Fruit fly (Drosophila melanogaster) whole organism, embryonic: ENCODE data around the gene TrpRS.

Source experiments
- Bdp1 ChIP-seq: fragments of 200-800 bp; sonication (Bioruptor generic); optimal IDR thresholded peaks from 3 replicates; lab custom pipeline; 2016; ENCODE audit warnings: missing biosample characterization, missing genetic modification characterization
- Bteb2 ChIP-seq: fragments of 200-800 bp; sonication (Bioruptor generic); optimal IDR thresholded peaks from 2 replicates; lab custom pipeline; 2016; ENCODE audit warnings: missing biosample characterization, missing genetic modification characterization
- CG10543 ChIP-seq: fragments of 200-800 bp; sonication (Bioruptor generic); optimal IDR thresholded peaks from 3 replicates; lab custom pipeline; 2017; ENCODE audit warnings: missing biosample characterization, mild to moderate bottlenecking, missing genetic modification characterization, moderate library complexity
- CG10959 ChIP-seq: fragments of 200-800 bp; sonication (Bioruptor generic); IDR thresholded peaks from 2 replicates; pipeline ENCODE4 v1.3.6; 2022; ENCODE audit warnings: missing biosample characterization, missing genetic modification characterization
- CG10979 ChIP-seq: fragments of 200-800 bp; sonication (Bioruptor generic); optimal IDR thresholded peaks from 2 replicates; lab custom pipeline; 2018; ENCODE audit warnings: missing biosample characterization, mild to moderate bottlenecking, missing genetic modification characterization, moderate library complexity
- CG11723 ChIP-seq: fragments of 200-800 bp; sonication (Bioruptor generic); optimal IDR thresholded peaks from 2 replicates; lab custom pipeline; 2017; ENCODE audit warnings: missing biosample characterization, mild to moderate bottlenecking, missing genetic modification characterization
- CG1233 ChIP-seq: fragments of 200-800 bp; sonication (Bioruptor generic); optimal IDR thresholded peaks from 4 replicates; lab custom pipeline; 2018; ENCODE audit warnings: missing biosample characterization, mild to moderate bottlenecking, missing genetic modification characterization
- CG13775 ChIP-seq: fragments of 200-800 bp; sonication (Bioruptor generic); optimal IDR thresholded peaks from 3 replicates; lab custom pipeline; 2017; ENCODE audit warnings: missing biosample characterization, mild to moderate bottlenecking, missing genetic modification characterization
- CG1647 ChIP-seq: fragments of 200-800 bp; sonication (Bioruptor generic); optimal IDR thresholded peaks from 3 replicates; lab custom pipeline; 2016; ENCODE audit warnings: missing biosample characterization, missing genetic modification characterization
- CG18262 ChIP-seq: fragments of 200-800 bp; optimal IDR thresholded peaks from 3 replicates; lab custom pipeline; 2019; ENCODE audit warnings: missing biosample characterization, mild to moderate bottlenecking, missing genetic modification characterization, moderate library complexity
- CG31441 ChIP-seq: fragments of 200-800 bp; sonication (Bioruptor generic); IDR thresholded peaks from 2 replicates; pipeline ENCODE4 v1.3.6; 2022; ENCODE audit warnings: missing biosample characterization, missing genetic modification characterization
- CG3726 ChIP-seq: fragments of 200-800 bp; sonication (Bioruptor generic); IDR thresholded peaks from 3 replicates; pipeline ENCODE4, ENCODE4 v1.3.6; 2022; ENCODE audit warnings: missing biosample characterization, missing genetic modification characterization
- CG4730 ChIP-seq: fragments of 200-800 bp; sonication (Bioruptor generic); IDR thresholded peaks from 2 replicates; pipeline ENCODE4 v1.3.6; 2022; ENCODE audit warnings: missing biosample characterization, missing genetic modification characterization
- CG6854 ChIP-seq: fragments of 200-800 bp; sonication (Bioruptor generic); optimal IDR thresholded peaks from 3 replicates; lab custom pipeline; 2017; ENCODE audit warnings: missing biosample characterization, mild to moderate bottlenecking, missing genetic modification characterization
- CG7928 ChIP-seq: fragments of 200-800 bp; sonication (Bioruptor generic); optimal IDR thresholded peaks from 2 replicates; lab custom pipeline; 2017; ENCODE audit warnings: missing biosample characterization, mild to moderate bottlenecking, missing genetic modification characterization
- CG7963 ChIP-seq: fragments of 200-800 bp; sonication (Bioruptor generic); IDR thresholded peaks from 3 replicates; pipeline ENCODE4 v1.3.6; 2022; ENCODE audit warnings: missing biosample characterization, missing genetic modification characterization; ENCODE audit not compliant: partially characterized antibody
- CG7987 ChIP-seq: fragments of 200-800 bp; sonication (Bioruptor generic); optimal IDR thresholded peaks from 2 replicates; lab custom pipeline; 2018; ENCODE audit warnings: missing biosample characterization, mild to moderate bottlenecking, missing genetic modification characterization, moderate library complexity
- CG9876 ChIP-seq: fragments of 200-800 bp; sonication (Bioruptor generic); optimal IDR thresholded peaks from 2 replicates; lab custom pipeline; 2016; ENCODE audit warnings: missing biosample characterization, missing genetic modification characterization
- Deaf1 ChIP-seq: fragments of 200-800 bp; optimal IDR thresholded peaks from 3 replicates; lab custom pipeline; 2019; ENCODE audit warnings: missing biosample characterization, mild to moderate bottlenecking, missing genetic modification characterization, moderate library complexity
- Fer3 ChIP-seq: fragments of 200-800 bp; sonication (Bioruptor generic); optimal IDR thresholded peaks from 2 replicates; lab custom pipeline; 2018; ENCODE audit warnings: missing biosample characterization, mild to moderate bottlenecking, missing genetic modification characterization, moderate library complexity
- GATAe ChIP-seq: fragments of 200-800 bp; sonication (Bioruptor generic); conservative IDR thresholded peaks from 2 replicates; pipeline ENCODE4 v1.3.6; 2022; ENCODE audit warnings: missing biosample characterization, missing genetic modification characterization
- Gug ChIP-seq: fragments of 200-800 bp; sonication (Bioruptor generic); IDR thresholded peaks from 4 replicates; pipeline ENCODE4 v1.3.6; 2022; ENCODE audit warnings: missing biosample characterization, missing genetic modification characterization
- HLH3B ChIP-seq: fragments of 200-800 bp; sonication (Bioruptor generic); IDR thresholded peaks from 2 replicates; pipeline ENCODE4 v1.3.6; 2022; ENCODE audit warnings: missing biosample characterization, missing genetic modification characterization
- HmgD ChIP-seq: fragments of 200-800 bp; sonication (Bioruptor generic); optimal IDR thresholded peaks from 3 replicates; lab custom pipeline; 2016; ENCODE audit warnings: missing biosample characterization, missing genetic modification characterization
- Hr39 ChIP-seq: fragments of >200 bp; optimal IDR thresholded peaks from 2 replicates; lab custom pipeline; 2017
- NC2β ChIP-seq: fragments of 200-800 bp; sonication (Bioruptor generic); optimal IDR thresholded peaks from 2 replicates; lab custom pipeline; 2016; ENCODE audit warnings: missing biosample characterization, missing genetic modification characterization
- al ChIP-seq: fragments of 200-800 bp; sonication (Bioruptor generic); IDR thresholded peaks from 2 replicates; pipeline ENCODE4 v1.3.6; 2022; ENCODE audit warnings: missing biosample characterization, missing genetic modification characterization
- aop ChIP-seq: fragments of 200-800 bp; sonication (Bioruptor generic); IDR thresholded peaks from 2 replicates; pipeline ENCODE4 v1.3.6; 2022; ENCODE audit warnings: missing biosample characterization, missing genetic modification characterization
- bab2 ChIP-seq: fragments of 200-800 bp; sonication (Bioruptor generic); optimal IDR thresholded peaks from 2 replicates; lab custom pipeline; 2016; ENCODE audit warnings: missing biosample characterization, missing genetic modification characterization
- bbx ChIP-seq: fragments of 200-800 bp; sonication (Bioruptor generic); IDR thresholded peaks from 2 replicates; pipeline ENCODE4 v1.3.6; 2022; ENCODE audit warnings: missing biosample characterization, missing genetic modification characterization; ENCODE audit not compliant: partially characterized antibody
- chif ChIP-seq, 2 experiments: fragments of 200-800 bp; sonication (Bioruptor generic); optimal IDR thresholded peaks; 3 replicates each; lab custom pipeline; 2016; ENCODE audit warnings: missing biosample characterization in 2 of 2, missing genetic modification characterization in 2 of 2
- chn ChIP-seq: fragments of 200-800 bp; sonication (Bioruptor generic); optimal IDR thresholded peaks from 2 replicates; lab custom pipeline; 2016; ENCODE audit warnings: missing biosample characterization, missing genetic modification characterization
- crp ChIP-seq, 2 experiments: fragments of 200-800 bp; sonication (Bioruptor generic); optimal IDR thresholded peaks; 2 replicates in 1 of 2; 3 replicates in 1 of 2; lab custom pipeline; 2017; ENCODE audit warnings: missing biosample characterization in 2 of 2, missing genetic modification characterization in 2 of 2, mild to moderate bottlenecking in 1 of 2, moderate library complexity in 1 of 2
- dm ChIP-seq: fragments of 200-800 bp; sonication (Bioruptor generic); optimal IDR thresholded peaks from 3 replicates; lab custom pipeline; 2016; ENCODE audit warnings: missing biosample characterization, missing genetic modification characterization
- ewg ChIP-seq: fragments of 200-800 bp; sonication (Bioruptor generic); optimal IDR thresholded peaks from 3 replicates; lab custom pipeline; 2017; ENCODE audit warnings: mild to moderate bottlenecking, missing biosample characterization, missing genetic modification reagents, missing genetic modification characterization
- fd96Cb ChIP-seq: fragments of 200-800 bp; sonication (Bioruptor generic); optimal IDR thresholded peaks from 2 replicates; lab custom pipeline; 2018; ENCODE audit warnings: missing biosample characterization, mild to moderate bottlenecking, missing genetic modification characterization, moderate library complexity
- gcm2 ChIP-seq: fragments of 200-800 bp; sonication (Bioruptor generic); optimal IDR thresholded peaks from 2 replicates; lab custom pipeline; 2016; ENCODE audit warnings: missing biosample characterization, missing genetic modification characterization
- gsb ChIP-seq: fragments of 200-800 bp; sonication (Bioruptor generic); IDR thresholded peaks from 2 replicates; pipeline ENCODE4 v1.3.6; 2022; ENCODE audit warnings: missing biosample characterization, missing genetic modification characterization
- gsb-n ChIP-seq: fragments of 200-800 bp; sonication (Bioruptor generic); optimal IDR thresholded peaks from 3 replicates; lab custom pipeline; 2018; ENCODE audit warnings: missing biosample characterization, mild to moderate bottlenecking, missing genetic modification characterization
- hb ChIP-seq: fragments of 200-800 bp; sonication (Bioruptor generic); IDR thresholded peaks from 3 replicates; pipeline ENCODE4 v1.3.6; 2022; ENCODE audit warnings: missing biosample characterization, missing genetic modification characterization; ENCODE audit not compliant: partially characterized antibody
- insv ChIP-seq, 2 experiments: fragments of 200-800 bp; sonication (Bioruptor generic); optimal IDR thresholded peaks; 3 replicates each; lab custom pipeline; 2016 to 2018; ENCODE audit warnings: missing biosample characterization in 2 of 2, missing genetic modification characterization in 2 of 2
- inv ChIP-seq: fragments of 200-800 bp; sonication (Bioruptor generic); IDR thresholded peaks from 2 replicates; pipeline ENCODE4 v1.3.6; 2022; ENCODE audit warnings: missing biosample characterization, missing genetic modification characterization; ENCODE audit not compliant: partially characterized antibody
- nerfin-2 ChIP-seq: fragments of 200-800 bp; sonication (Bioruptor generic); IDR thresholded peaks from 2 replicates; pipeline ENCODE4 v1.3.6; 2022; ENCODE audit warnings: missing biosample characterization, missing genetic modification characterization; ENCODE audit not compliant: partially characterized antibody
- row ChIP-seq: fragments of 200-800 bp; sonication (Bioruptor generic); IDR thresholded peaks from 3 replicates; pipeline ENCODE4 v1.3.6; 2022; ENCODE audit warnings: missing biosample characterization, missing genetic modification characterization
- schlank ChIP-seq: fragments of 200-800 bp; sonication (Bioruptor generic); optimal IDR thresholded peaks from 2 replicates; lab custom pipeline; 2018; ENCODE audit warnings: missing biosample characterization, mild to moderate bottlenecking, missing genetic modification characterization
- sens-2 ChIP-seq: fragments of 200-800 bp; sonication (Bioruptor generic); IDR thresholded peaks from 2 replicates; pipeline ENCODE4 v1.3.6; 2022; ENCODE audit warnings: missing biosample characterization, missing genetic modification characterization
- seq ChIP-seq: fragments of 200-800 bp; sonication (Bioruptor generic); IDR thresholded peaks from 2 replicates; pipeline ENCODE4 v1.3.6; 2022; ENCODE audit warnings: missing biosample characterization, missing genetic modification characterization
- shn ChIP-seq: fragments of 200-800 bp; sonication (Bioruptor generic); optimal IDR thresholded peaks from 3 replicates; lab custom pipeline; 2016; ENCODE audit warnings: missing biosample characterization, missing genetic modification characterization
- sim ChIP-seq: fragments of 200-800 bp; sonication (Bioruptor generic); IDR thresholded peaks from 2 replicates; pipeline ENCODE4 v1.3.6; 2022; ENCODE audit warnings: missing biosample characterization, missing genetic modification characterization
- sna ChIP-seq: fragments of 200-800 bp; sonication (Bioruptor generic); IDR thresholded peaks from 2 replicates; pipeline ENCODE4 v1.3.6; 2022; ENCODE audit warnings: missing biosample characterization, missing genetic modification characterization; ENCODE audit not compliant: partially characterized antibody
- tll ChIP-seq, 2 experiments: fragments of 200-800 bp in 1 of 2; fragments of >200 bp in 1 of 2; sonication (Bioruptor generic) in 1 of 2; optimal IDR thresholded peaks; 2 replicates each; lab custom pipeline; 2017 to 2019; ENCODE audit warnings: missing biosample characterization in 2 of 2, missing genetic modification characterization in 2 of 2, mild to moderate bottlenecking in 1 of 2, moderate library complexity in 1 of 2

Gene TrpRS

DNA sequence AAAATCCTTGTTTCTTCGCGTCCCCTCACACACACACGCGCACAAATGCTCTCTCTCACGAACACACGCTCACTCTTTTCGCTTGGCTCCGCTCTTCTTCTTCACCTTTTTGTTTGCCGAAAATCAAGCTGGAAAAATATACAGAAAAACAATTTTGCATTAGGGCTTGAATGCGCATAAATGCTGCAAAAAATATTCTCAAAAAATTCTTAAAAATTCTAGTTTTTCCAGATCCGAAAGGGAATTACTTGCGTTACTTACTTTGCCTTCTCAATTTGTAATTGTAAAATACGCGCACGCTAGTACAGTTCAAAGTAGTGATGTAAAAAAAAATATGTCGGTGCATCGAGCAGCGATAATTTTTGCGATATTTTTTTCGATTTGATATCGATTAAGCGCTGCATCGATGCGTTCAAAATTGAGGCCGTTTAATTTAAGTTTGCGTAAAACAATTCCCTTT lies 26.7 kb downstream of the TrpRS start (continued):
- no peak for TF ChIP-seq schlank (tag; lab: Kevin White, UChicago)
- TF ChIP-seq tll (GFP tag; optimal IDR thresholded peaks at IDR 0.05; lab: Kevin White, UChicago) = no peak
- peak; percentile 65 for TF ChIP-seq inv (GFP tag; lab: Robert Waterston, UW)
- TF ChIP-seq chn (GFP tag; lab: Kevin White, UChicago) = no peak
- TF ChIP-seq HmgD (GFP tag; lab: Kevin White, UChicago) = no peak
- TF ChIP-seq Fer3 = no peak
- no peak for TF ChIP-seq Bteb2 (GFP tag; lab: Kevin White, UChicago)
- TF ChIP-seq GATAe (GFP tag; lab: Robert Waterston, UW) = no peak
- TF ChIP-seq CG18262 (tag; lab: Kevin White, UChicago) = peak; percentile 25
- no peak for TF ChIP-seq shn (GFP tag; lab: Kevin White, UChicago)
- no peak for TF ChIP-seq CG1647 (GFP tag; lab: Kevin White, UChicago)
- no peak for TF ChIP-seq CG10959
- no peak for TF ChIP-seq sens-2 (GFP tag; lab: Robert Waterston, UW)
- TF ChIP-seq sim (GFP tag; lab: Robert Waterston, UW) = no peak
- no peak for TF ChIP-seq gcm2 (GFP tag; lab: Kevin White, UChicago)
- peak; percentile 89 for TF ChIP-seq bbx (GFP tag; lab: Robert Waterston, UW)
- peak; percentile 49 for TF ChIP-seq gsb-n (tag; lab: Kevin White, UChicago)
- no peak for TF ChIP-seq Gug (GFP tag; lab: Robert Waterston, UW)
- peak; percentile 69 for TF ChIP-seq ewg (GFP tag; lab: Kevin White, UChicago)
- no peak for TF ChIP-seq al (GFP tag; lab: Robert Waterston, UW)
- no peak for TF ChIP-seq Hr39
- no peak for TF ChIP-seq CG3726 (GFP tag; lab: Robert Waterston, UW)
- no peak for TF ChIP-seq seq (GFP tag; lab: Robert Waterston, UW)
- no peak for TF ChIP-seq CG7987 (GFP tag; lab: Kevin White, UChicago)
- no peak for TF ChIP-seq CG9876 (GFP tag; lab: Kevin White, UChicago)
- TF ChIP-seq CG7928 (GFP tag; lab: Kevin White, UChicago) = no peak
- peak; percentile 49 for TF ChIP-seq dm
- no peak for TF ChIP-seq gsb (GFP tag; lab: Robert Waterston, UW)
- no peak for TF ChIP-seq NC2β (GFP tag; lab: Kevin White, UChicago)
- TF ChIP-seq Deaf1 (tag; lab: Kevin White, UChicago) = peak; percentile 56
- peak; percentile 87 for TF ChIP-seq nerfin-2 (GFP tag; lab: Robert Waterston, UW)
- no peak for TF ChIP-seq aop
- TF ChIP-seq row (GFP tag; lab: Robert Waterston, UW) = peak; percentile 24; the same call in 1 of the 3 replicates
- TF ChIP-seq CG13775 (GFP tag; lab: Kevin White, UChicago) = no peak
- TF ChIP-seq sna = peak; percentile 79
- TF ChIP-seq CG6854 = no peak
- peak; percentile 58; the same call in 1 of the 3 replicates for TF ChIP-seq hb (GFP tag; lab: Robert Waterston, UW)
- no peak for TF ChIP-seq CG1233 (GFP tag; lab: Kevin White, UChicago)
- TF ChIP-seq Bdp1 (GFP tag; lab: Kevin White, UChicago) = no peak
- no peak for TF ChIP-seq HLH3B
- TF ChIP-seq bab2 (GFP tag; lab: Kevin White, UChicago) = no peak
- TF ChIP-seq CG4730 = no peak
- TF ChIP-seq CG10543 (GFP tag; lab: Kevin White, UChicago) = no peak
- TF ChIP-seq chif (GFP tag; optimal IDR thresholded peaks at IDR 0.05; lab: Kevin White, UChicago) = no peak
- TF ChIP-seq CG10979 (tag; lab: Kevin White, UChicago) = peak; percentile 30
- peak; percentile 81 for TF ChIP-seq CG7963 (GFP tag; lab: Robert Waterston, UW)
- peak; percentile 21 for TF ChIP-seq CG11723
- TF ChIP-seq fd96Cb (tag; lab: Kevin White, UChicago) = no peak
- TF ChIP-seq crp (GFP tag; optimal IDR thresholded peaks at IDR 0.05; lab: Kevin White, UChicago) = no peak
- no peak for TF ChIP-seq insv (GFP tag; optimal IDR thresholded peaks at IDR 0.05; lab: Kevin White, UChicago)
- TF ChIP-seq CG31441 (GFP tag; lab: Robert Waterston, UW) = no peak
